Worm (Caenorhabditis elegans): ENCODE data around the gene polq-1.

DNA sequence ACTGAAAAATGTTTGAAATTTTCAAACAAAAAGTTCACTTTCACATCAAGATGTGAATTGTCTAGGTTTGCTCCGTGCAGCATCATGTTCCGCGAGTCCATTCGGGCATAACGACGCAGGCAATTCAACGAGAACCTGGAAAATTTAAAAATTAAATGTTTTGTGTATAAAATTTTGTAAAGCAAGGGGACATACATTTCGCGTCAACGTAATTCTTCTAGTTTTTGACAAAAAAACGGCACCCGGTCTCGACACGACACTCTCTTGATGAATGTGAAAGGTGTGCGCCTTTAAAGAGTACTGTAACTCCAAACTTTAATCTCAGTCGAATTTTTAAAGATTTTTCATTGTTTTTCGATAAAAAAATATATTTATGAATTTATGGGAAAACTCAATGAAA, 31.1 kb upstream of the polq-1 start, which contains the start of gene R12B2.6:
- TF ChIP-seq med-1 (GFP tag; optimal IDR thresholded peaks at IDR 0.05; ENCODE audit: insufficient read depth) (no peak), tab-1 (GFP tag; IDR thresholded peaks at IDR 0.05) (no peak), ref-1 (GFP tag; conservative IDR thresholded peaks at IDR 0.05) (no peak), klf-2 (GFP tag; conservative IDR thresholded peaks at IDR 0.05) (no peak), flt-1 (GFP tag; IDR thresholded peaks at IDR 0.05) (no peak), T22C8.4 (GFP tag; IDR thresholded peaks at IDR 0.05) (no peak), cog-1 (tag; optimal IDR thresholded peaks at IDR 0.05) (no peak), ztf-29 (GFP tag; IDR thresholded peaks at IDR 0.05) (no peak)
